Worm (Caenorhabditis elegans): ENCODE results near the gene Y5H2A.4.

Gene Y5H2A.4

ce11 chrV:2238012-2238411 lies 36.1 kb downstream of the Y5H2A.4 start:
- TF ChIP-seq dao-5 (tag; optimal IDR thresholded peaks at IDR 0.05) (no peak), him-1 (tag; optimal IDR thresholded peaks at IDR 0.05) (no peak), W03F9.2 (tag; optimal IDR thresholded peaks at IDR 0.05) (no peak)

DNA sequence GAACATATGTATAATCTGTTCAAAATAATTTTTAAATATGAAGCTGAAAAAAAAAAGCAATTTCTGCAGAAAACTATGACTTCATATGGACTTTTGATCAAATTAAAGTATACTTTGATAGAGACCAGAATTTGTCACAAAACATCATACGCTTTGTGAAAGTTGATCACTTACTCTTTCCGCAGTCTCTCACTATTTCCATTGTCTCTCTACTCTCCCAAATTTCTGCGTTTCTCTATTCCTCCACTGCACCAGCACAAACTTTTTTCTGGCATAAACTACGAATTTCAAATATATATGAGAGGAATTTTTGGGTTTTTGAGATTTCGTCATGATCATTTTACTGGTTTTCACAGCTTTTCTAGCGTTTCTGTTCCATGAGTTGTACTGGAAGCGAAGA lies 38.3 kb downstream of the Y5H2A.4 start, which contains the start of gene cyp-33C4:
Gene cyp-33C4, plus strand, starts transcription at position 293 of the 400 bp plus-strand sequence.
- TF ChIP-seq him-1 (tag; optimal IDR thresholded peaks at IDR 0.05): no peak
- TF ChIP-seq W03F9.2 (tag; optimal IDR thresholded peaks at IDR 0.05): no peak
- TF ChIP-seq dao-5 (tag; optimal IDR thresholded peaks at IDR 0.05): no peak

DNA sequence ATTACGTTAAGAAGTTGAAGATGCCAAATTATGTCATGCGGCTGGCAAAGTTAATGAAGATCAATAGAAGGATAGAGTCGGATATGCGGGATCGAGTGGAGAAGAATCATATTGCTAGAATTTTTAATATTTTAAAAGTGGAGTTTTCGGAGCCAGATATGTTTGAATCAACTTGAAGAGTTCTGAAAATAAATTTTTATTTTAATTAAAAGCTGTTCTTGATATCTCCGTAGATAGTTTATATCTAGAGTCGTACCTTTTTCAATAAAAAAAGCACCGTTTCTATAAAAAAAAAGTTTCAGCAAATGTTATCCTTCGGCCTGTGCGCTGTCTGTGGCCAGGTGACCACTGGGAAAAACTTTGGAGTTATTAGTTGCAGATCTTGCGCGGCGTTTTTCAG lies 41.0 kb downstream of the Y5H2A.4 start, which contains the start of gene nhr-96:
Gene nhr-96, plus strand, starts transcription at position 301 of the 400 bp plus-strand sequence.
- TF ChIP-seq W03F9.2 (tag; optimal IDR thresholded peaks at IDR 0.05) (no peak), him-1 (tag; optimal IDR thresholded peaks at IDR 0.05) (no peak), dao-5 (tag; optimal IDR thresholded peaks at IDR 0.05) (no peak)

DNA sequence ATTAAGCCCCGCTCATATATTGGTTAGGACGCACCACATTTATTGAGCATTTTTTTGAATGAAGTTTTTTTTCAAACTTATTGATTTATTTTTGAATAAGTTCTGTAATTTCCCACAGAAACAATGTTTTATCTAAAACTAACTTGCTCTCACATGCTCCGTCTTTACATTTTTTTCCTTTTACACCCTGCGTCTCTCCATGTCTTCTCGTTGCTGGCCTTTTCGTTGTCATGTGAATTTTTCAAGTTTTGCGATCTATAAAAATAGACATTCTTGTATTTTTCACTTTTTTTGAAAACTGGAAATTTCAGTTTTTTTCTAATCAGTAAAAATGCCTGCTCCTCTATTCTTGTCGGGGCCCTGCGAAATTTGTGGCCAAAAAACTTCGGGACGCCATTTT lies 43.2 kb downstream of the Y5H2A.4 start, which contains the start of gene nhr-134:
Gene nhr-134, plus strand, starts transcription at position 312 of the 400 bp plus-strand sequence.
- no peak for TF ChIP-seq dao-5 (tag; optimal IDR thresholded peaks at IDR 0.05)
- no peak for TF ChIP-seq W03F9.2 (tag; optimal IDR thresholded peaks at IDR 0.05)
- no peak for TF ChIP-seq him-1 (tag; optimal IDR thresholded peaks at IDR 0.05)

ce11 chrV:2228781-2229180 lies 45.4 kb downstream of the Y5H2A.4 start, which contains the start of gene nhr-126:
Gene nhr-126 (plus strand): TSS chrV:2229081.
- TF ChIP-seq W03F9.2 (tag; optimal IDR thresholded peaks at IDR 0.05) (no peak), him-1 (tag; optimal IDR thresholded peaks at IDR 0.05) (no peak), dao-5 (tag; optimal IDR thresholded peaks at IDR 0.05) (no peak)

ce11 chrV:2226903-2227302 lies 47.2 kb downstream of the Y5H2A.4 start, which contains the start of gene nhr-18:
Gene nhr-18 (plus strand): TSS chrV:2227203.
- TF ChIP-seq him-1 (tag; optimal IDR thresholded peaks at IDR 0.05) (no peak), dao-5 (tag; optimal IDR thresholded peaks at IDR 0.05) (no peak)

DNA sequence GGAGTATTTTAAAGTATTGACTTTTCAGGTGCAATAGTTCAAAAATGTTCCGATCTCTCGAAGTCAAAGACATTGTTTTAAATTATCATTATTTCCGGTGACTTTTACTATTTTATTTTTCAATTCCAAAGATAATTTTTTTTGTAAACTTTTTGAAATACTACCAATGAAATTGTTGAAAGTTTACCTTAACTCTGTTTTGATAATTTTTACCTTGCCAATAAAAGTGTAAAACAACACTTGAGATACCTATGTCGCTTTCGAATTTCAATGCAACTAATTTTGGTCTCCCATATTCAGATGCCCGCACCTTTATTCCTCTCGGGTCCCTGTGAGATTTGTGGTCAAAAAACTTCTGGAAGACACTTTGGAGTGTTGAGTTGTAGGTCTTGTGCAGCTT lies 49.0 kb downstream of the Y5H2A.4 start, which contains the start of gene nhr-103:
Gene nhr-103, plus strand, starts transcription at position 301 of the 400 bp plus-strand sequence.
- TF ChIP-seq dao-5 (tag; optimal IDR thresholded peaks at IDR 0.05): no peak
- TF ChIP-seq him-1 (tag; optimal IDR thresholded peaks at IDR 0.05): no peak
- no peak for TF ChIP-seq W03F9.2 (tag; optimal IDR thresholded peaks at IDR 0.05)
